Fruit fly (Drosophila melanogaster) whole organism, adult: Measurements from ENCODE around the gene Orp8.

Experiments used
- cnc ChIP-seq, 2 experiments: fragments of >200 bp; optimal IDR thresholded peaks; 2 replicates each; lab custom pipeline; 2017
- kay ChIP-seq: fragments of 200-800 bp; sonication (Bioruptor generic); peaks from one replicate; lab custom pipeline; 2016; ENCODE audit warnings: missing biosample characterization, missing genetic modification characterization, borderline replicate concordance

- no peak for TF ChIP-seq kay (GFP tag; lab: Kevin White, UChicago)
- no peak for TF ChIP-seq cnc (optimal IDR thresholded peaks at IDR 0.05; lab: Kevin White, UChicago)
These were observed 32.4 kb upstream of the Orp8 start for dm6 chr3R:20276760-20277159.
